Worm (Caenorhabditis elegans) whole organism, late embryonic: ENCODE measurements around the gene ncx-8.

Source experiments
- C38D4.7 ChIP-seq: fragments of 200-800 bp; sonication (Bioruptor generic); optimal IDR thresholded peaks from 2 replicates; lab custom pipeline; 2018; ENCODE audit warnings: mild to moderate bottlenecking, missing genetic modification characterization, moderate library complexity, missing compliant biosample characterization
- Y22D7AL.16 ChIP-seq: sonication (generic microtip); optimal IDR thresholded peaks from 2 replicates; lab custom pipeline; 2016; ENCODE audit warnings: missing genetic modification characterization, missing compliant biosample characterization
- ama-1 ChIP-seq: fragments of 150-350 bp; optimal IDR thresholded peaks from 2 replicates; lab custom pipeline; 2014
- ceh-14 ChIP-seq: sonication (generic microtip); optimal IDR thresholded peaks from 2 replicates; lab custom pipeline; 2016; ENCODE audit warnings: missing genotype, missing genetic modification characterization, missing compliant biosample characterization
- dve-1 ChIP-seq: sonication (generic microtip); optimal IDR thresholded peaks from 2 replicates; lab custom pipeline; 2017; ENCODE audit warnings: antibody characterized with exemption, mild to moderate bottlenecking, missing genetic modification characterization, missing compliant biosample characterization
- elt-2 ChIP-seq: sonication (generic microtip); optimal IDR thresholded peaks from 2 replicates; lab custom pipeline; 2016; ENCODE audit warnings: missing genetic modification reagents, missing genetic modification characterization, missing compliant biosample characterization
- ets-4 ChIP-seq: sonication (generic microtip); optimal IDR thresholded peaks from 2 replicates; lab custom pipeline; 2016; ENCODE audit warnings: missing genetic modification characterization, missing compliant biosample characterization
- hlh-30 ChIP-seq: sonication (generic microtip); optimal IDR thresholded peaks from 2 replicates; lab custom pipeline; 2017; ENCODE audit warnings: antibody characterized with exemption, missing genetic modification characterization, missing compliant biosample characterization; ENCODE audit not compliant: insufficient read depth
- mec-3 ChIP-seq: sonication (generic microtip); optimal IDR thresholded peaks from 2 replicates; lab custom pipeline; 2016; ENCODE audit warnings: borderline replicate concordance, missing genetic modification characterization, missing compliant biosample characterization
- nfya-1 ChIP-seq: sonication (generic microtip); optimal IDR thresholded peaks from 2 replicates; lab custom pipeline; 2017; ENCODE audit warnings: missing genetic modification characterization, mild to moderate bottlenecking, missing compliant biosample characterization, antibody characterized with exemption, moderate library complexity
- nhr-11 ChIP-seq: fragments of 150-350 bp; optimal IDR thresholded peaks from 2 replicates; lab custom pipeline; 2014; ENCODE audit warnings: missing biosample characterization, missing genetic modification characterization
- sox-4 ChIP-seq: sonication (generic microtip); optimal IDR thresholded peaks from 2 replicates; lab custom pipeline; 2017; ENCODE audit warnings: mild to moderate bottlenecking, missing genetic modification characterization, inconsistent platforms, missing compliant biosample characterization
- unc-42 ChIP-seq: sonication (generic microtip); optimal IDR thresholded peaks from 2 replicates; lab custom pipeline; 2016; ENCODE audit warnings: missing genotype, missing genetic modification characterization, missing compliant biosample characterization
- ztf-16 ChIP-seq: sonication (generic microtip); optimal IDR thresholded peaks from 2 replicates; lab custom pipeline; 2017; ENCODE audit warnings: missing genetic modification characterization, missing compliant biosample characterization

ce11 chrV:4963606-4964005 lies 23.4 kb downstream of the ncx-8 start:
- TF ChIP-seq elt-2 (tag; lab: Kevin White, UChicago) (no peak), Y22D7AL.16 (tag; lab: Kevin White, UChicago) (no peak), mec-3 (no peak), C38D4.7 (no peak), ztf-16 (no peak), hlh-30 (tag; lab: Kevin White, UChicago) (no peak), nhr-11 (tag; lab: Kevin White, UChicago) (no peak), ets-4 (tag; lab: Kevin White, UChicago) (no peak), nfya-1 (tag; lab: Kevin White, UChicago) (no peak), ama-1 (lab: Kevin White, UChicago) (no peak), unc-42 (no peak), sox-4 (tag; lab: Kevin White, UChicago) (no peak), dve-1 (tag; lab: Kevin White, UChicago) (no peak), ceh-14 (tag; lab: Kevin White, UChicago) (no peak)
